Fruit fly (Drosophila melanogaster) whole organism, embryonic: Measurements from ENCODE around the gene rk.

Experiments used
- Atf3 ChIP-seq: fragments of 200-800 bp; sonication (Bioruptor generic); optimal IDR thresholded peaks from 3 replicates; lab custom pipeline; 2016; ENCODE audit warnings: missing biosample characterization, missing genetic modification characterization
- Bdp1 ChIP-seq: fragments of 200-800 bp; sonication (Bioruptor generic); optimal IDR thresholded peaks from 3 replicates; lab custom pipeline; 2016; ENCODE audit warnings: missing biosample characterization, missing genetic modification characterization
- CG1024 ChIP-seq: fragments of 200-800 bp; sonication (Bioruptor generic); IDR thresholded peaks from 2 replicates; pipeline ENCODE4 v1.3.6; 2022; ENCODE audit warnings: missing biosample characterization, missing genetic modification characterization
- CG10431 ChIP-seq: fragments of 200-800 bp; sonication (Bioruptor generic); optimal IDR thresholded peaks from 3 replicates; lab custom pipeline; 2018; ENCODE audit warnings: missing biosample characterization, mild to moderate bottlenecking, missing genetic modification characterization
- CG10654 ChIP-seq: fragments of 200-800 bp; sonication (Bioruptor generic); optimal IDR thresholded peaks from 2 replicates; lab custom pipeline; 2016; ENCODE audit warnings: missing biosample characterization, missing genetic modification characterization
- CG11504 ChIP-seq: fragments of 200-800 bp; sonication (Bioruptor generic); optimal IDR thresholded peaks from 3 replicates; lab custom pipeline; 2019; ENCODE audit warnings: missing biosample characterization, mild to moderate bottlenecking, missing genetic modification characterization, moderate library complexity
- CG14965 ChIP-seq: fragments of 200-800 bp; sonication (Bioruptor generic); optimal IDR thresholded peaks from 2 replicates; lab custom pipeline; 2016; ENCODE audit warnings: missing biosample characterization, missing genetic modification characterization, borderline replicate concordance
- CG15514 ChIP-seq: fragments of 200-800 bp; sonication (Bioruptor generic); optimal IDR thresholded peaks from 3 replicates; lab custom pipeline; 2017; ENCODE audit warnings: missing biosample characterization, missing genetic modification characterization, mild to moderate bottlenecking, moderate library complexity, missing genetic modification reagents
- CG1602 ChIP-seq: fragments of 200-800 bp; sonication (Bioruptor generic); optimal IDR thresholded peaks from 3 replicates; lab custom pipeline; 2016; ENCODE audit warnings: missing biosample characterization, missing genetic modification characterization
- CG2712 ChIP-seq: fragments of 200-800 bp; optimal IDR thresholded peaks from 3 replicates; lab custom pipeline; 2019; ENCODE audit warnings: missing biosample characterization, mild to moderate bottlenecking, missing genetic modification characterization, moderate library complexity
- CG30431 ChIP-seq: fragments of 200-800 bp; sonication (Bioruptor generic); optimal IDR thresholded peaks from 2 replicates; lab custom pipeline; 2017; ENCODE audit warnings: missing biosample characterization, missing genetic modification characterization
- CG32532 ChIP-seq: fragments of 200-800 bp; sonication (Bioruptor generic); IDR thresholded peaks from 2 replicates; pipeline ENCODE4 v1.3.6; 2022; ENCODE audit warnings: missing biosample characterization, missing genetic modification characterization
- CG3407 ChIP-seq: fragments of 200-800 bp; sonication (Bioruptor generic); optimal IDR thresholded peaks from 2 replicates; lab custom pipeline; 2018; ENCODE audit warnings: missing biosample characterization, mild to moderate bottlenecking, missing genetic modification characterization
- CG7357 ChIP-seq: fragments of 200-800 bp; sonication (Bioruptor generic); IDR thresholded peaks from 3 replicates; pipeline ENCODE4 v1.3.6; 2022; ENCODE audit warnings: missing biosample characterization, missing genetic modification characterization
- CG8478 ChIP-seq: fragments of >200 bp; optimal IDR thresholded peaks from 2 replicates; lab custom pipeline; 2018
- CG9817 ChIP-seq: fragments of 200-800 bp; sonication (Bioruptor generic); optimal IDR thresholded peaks from 2 replicates; lab custom pipeline; 2018; ENCODE audit warnings: missing biosample characterization, mild to moderate bottlenecking, missing genetic modification characterization, moderate library complexity
- CrebB ChIP-seq: fragments of 200-800 bp; sonication (Bioruptor generic); optimal IDR thresholded peaks from 3 replicates; lab custom pipeline; 2018; ENCODE audit warnings: missing biosample characterization, mild to moderate bottlenecking, missing genetic modification characterization
- D19B ChIP-seq: fragments of 200-800 bp; sonication (Bioruptor generic); optimal IDR thresholded peaks from 2 replicates; lab custom pipeline; 2017; ENCODE audit warnings: missing biosample characterization, mild to moderate bottlenecking, missing genetic modification characterization
- Dip2 ChIP-seq: fragments of 200-800 bp; sonication (Bioruptor generic); IDR thresholded peaks from 2 replicates; pipeline ENCODE4 v1.3.6; 2022; ENCODE audit warnings: missing biosample characterization, missing genetic modification characterization
- Gug ChIP-seq: fragments of 200-800 bp; sonication (Bioruptor generic); IDR thresholded peaks from 4 replicates; pipeline ENCODE4 v1.3.6; 2022; ENCODE audit warnings: missing biosample characterization, missing genetic modification characterization
- HHEX ChIP-seq: fragments of 200-800 bp; sonication (Bioruptor generic); optimal IDR thresholded peaks from 3 replicates; lab custom pipeline; 2017; ENCODE audit warnings: missing biosample characterization, mild to moderate bottlenecking, missing genetic modification characterization, missing genetic modification reagents
- HmgZ ChIP-seq: fragments of 200-800 bp; sonication (Bioruptor generic); optimal IDR thresholded peaks from 2 replicates; lab custom pipeline; 2018; ENCODE audit warnings: missing biosample characterization, mild to moderate bottlenecking, missing genetic modification characterization
- MBD-R2 ChIP-seq: fragments of 200-800 bp; sonication (Bioruptor generic); IDR thresholded peaks from 2 replicates; pipeline ENCODE4 v1.3.6; 2022; ENCODE audit warnings: missing biosample characterization, missing genetic modification characterization
- Max ChIP-seq: fragments of 200-800 bp; sonication (Bioruptor generic); optimal IDR thresholded peaks from 2 replicates; lab custom pipeline; 2016; ENCODE audit warnings: missing biosample characterization, mild to moderate bottlenecking, missing genetic modification characterization
- NC2β ChIP-seq: fragments of 200-800 bp; sonication (Bioruptor generic); optimal IDR thresholded peaks from 2 replicates; lab custom pipeline; 2016; ENCODE audit warnings: missing biosample characterization, missing genetic modification characterization
- Oaz ChIP-seq: fragments of 200-800 bp; sonication (Bioruptor generic); IDR thresholded peaks from 2 replicates; pipeline ENCODE4 v1.3.6; 2022; ENCODE audit warnings: missing biosample characterization, missing genetic modification characterization
- Opbp ChIP-seq: fragments of 200-800 bp; sonication (Bioruptor generic); IDR thresholded peaks from 3 replicates; pipeline ENCODE4 v1.3.6; 2022; ENCODE audit warnings: missing biosample characterization, missing genetic modification characterization; ENCODE audit not compliant: partially characterized antibody
- Rx ChIP-seq: fragments of 200-800 bp; sonication (Bioruptor generic); IDR thresholded peaks from 2 replicates; pipeline ENCODE4 v1.3.6; 2022; ENCODE audit warnings: missing biosample characterization, missing genetic modification characterization
- Sry-δ ChIP-seq: fragments of 200-800 bp; sonication (Bioruptor generic); optimal IDR thresholded peaks from 2 replicates; lab custom pipeline; 2016; ENCODE audit warnings: missing biosample characterization, missing genetic modification characterization
- TFAM ChIP-seq: fragments of 200-800 bp; sonication (Bioruptor generic); optimal IDR thresholded peaks from 2 replicates; lab custom pipeline; 2017; ENCODE audit warnings: missing biosample characterization, missing genetic modification characterization, inconsistent platforms
- Tbp ChIP-seq: fragments of >200 bp; optimal IDR thresholded peaks from 2 replicates; lab custom pipeline; 2018; ENCODE audit warnings: missing biosample characterization, missing genetic modification characterization
- Trl ChIP-seq, 3 experiments: fragments of >200 bp in 2 of 3; fragments of 200-800 bp in 1 of 3; sonication (Bioruptor generic) in 1 of 3; optimal IDR thresholded peaks; 2 replicates in 1 of 3; 3 replicates in 2 of 3; lab custom pipeline; 2016 to 2017; ENCODE audit warnings: missing biosample characterization in 1 of 3, missing genetic modification characterization in 1 of 3
- Vsx1 ChIP-seq: fragments of 200-800 bp; sonication (Bioruptor generic); optimal IDR thresholded peaks from 2 replicates; lab custom pipeline; 2017; ENCODE audit warnings: missing biosample characterization, mild to moderate bottlenecking, missing genetic modification characterization, missing genetic modification reagents
- Xbp1 ChIP-seq: fragments of 200-800 bp; sonication (Bioruptor generic); optimal IDR thresholded peaks from 3 replicates; lab custom pipeline; 2016; ENCODE audit warnings: missing biosample characterization, mild to moderate bottlenecking, missing genetic modification characterization
- ac ChIP-seq: fragments of 200-800 bp; sonication (Bioruptor generic); optimal IDR thresholded peaks from 3 replicates; lab custom pipeline; 2017; ENCODE audit warnings: missing biosample characterization, mild to moderate bottlenecking, missing genetic modification characterization
- ash1 ChIP-seq: fragments of 200-800 bp; sonication (Bioruptor generic); optimal IDR thresholded peaks from 2 replicates; lab custom pipeline; 2018; ENCODE audit warnings: missing biosample characterization, mild to moderate bottlenecking, missing genetic modification characterization
- bbx ChIP-seq: fragments of 200-800 bp; sonication (Bioruptor generic); IDR thresholded peaks from 2 replicates; pipeline ENCODE4 v1.3.6; 2022; ENCODE audit warnings: missing biosample characterization, missing genetic modification characterization; ENCODE audit not compliant: partially characterized antibody
- br ChIP-seq: fragments of >200 bp; optimal IDR thresholded peaks from 2 replicates; lab custom pipeline; 2017
- ci ChIP-seq: fragments of 200-800 bp; sonication (Bioruptor generic); IDR thresholded peaks from 3 replicates; pipeline ENCODE4 v1.3.6; 2022; ENCODE audit warnings: missing biosample characterization, missing genetic modification characterization
- en ChIP-seq: fragments of 200-800 bp; sonication (Bioruptor generic); optimal IDR thresholded peaks from 2 replicates; lab custom pipeline; 2016; ENCODE audit warnings: missing biosample characterization, missing genetic modification characterization
- fd96Cb ChIP-seq: fragments of 200-800 bp; sonication (Bioruptor generic); optimal IDR thresholded peaks from 2 replicates; lab custom pipeline; 2018; ENCODE audit warnings: missing biosample characterization, mild to moderate bottlenecking, missing genetic modification characterization, moderate library complexity
- hth ChIP-seq: fragments of >200 bp; optimal IDR thresholded peaks from 2 replicates; lab custom pipeline; 2017; ENCODE audit warnings: inconsistent platforms
- ind ChIP-seq: fragments of 200-800 bp; sonication (Bioruptor generic); optimal IDR thresholded peaks from 3 replicates; lab custom pipeline; 2016; ENCODE audit warnings: missing biosample characterization, missing genetic modification characterization
- jigr1 ChIP-seq: fragments of 200-800 bp; sonication (Bioruptor generic); IDR thresholded peaks from 3 replicates; pipeline ENCODE4 v1.3.6; 2022; ENCODE audit warnings: missing biosample characterization, missing genetic modification characterization
- kni ChIP-seq: fragments of 200-800 bp; sonication (Bioruptor generic); optimal IDR thresholded peaks from 3 replicates; lab custom pipeline; 2017; ENCODE audit warnings: mild to moderate bottlenecking, missing biosample characterization, missing genetic modification reagents, missing genetic modification characterization
- lilli ChIP-seq: fragments of 200-800 bp; sonication (Bioruptor generic); optimal IDR thresholded peaks from 3 replicates; lab custom pipeline; 2016; ENCODE audit warnings: missing biosample characterization, missing genetic modification characterization
- maf-S ChIP-seq: fragments of 200-800 bp; sonication (Bioruptor generic); optimal IDR thresholded peaks from 2 replicates; lab custom pipeline; 2016; ENCODE audit warnings: missing biosample characterization, missing genetic modification characterization
- onecut ChIP-seq: fragments of 200-800 bp; sonication (Bioruptor generic); IDR thresholded peaks from 2 replicates; pipeline ENCODE4 v1.3.6; 2022; ENCODE audit warnings: missing biosample characterization, missing genetic modification characterization
- pfk ChIP-seq: fragments of 200-800 bp; sonication (Bioruptor generic); optimal IDR thresholded peaks from 2 replicates; lab custom pipeline; 2018; ENCODE audit warnings: missing biosample characterization, mild to moderate bottlenecking, missing genetic modification characterization, moderate library complexity
- slp2 ChIP-seq: fragments of 200-800 bp; sonication (Bioruptor generic); optimal IDR thresholded peaks from 2 replicates; lab custom pipeline; 2016; ENCODE audit warnings: missing biosample characterization, missing genetic modification characterization
- sqz ChIP-seq: fragments of 200-800 bp; sonication (Bioruptor generic); optimal IDR thresholded peaks from 3 replicates; lab custom pipeline; 2018; ENCODE audit warnings: missing biosample characterization, mild to moderate bottlenecking, missing genetic modification characterization
- zen ChIP-seq: fragments of 200-800 bp; sonication (Bioruptor generic); optimal IDR thresholded peaks from 3 replicates; lab custom pipeline; 2018; ENCODE audit warnings: missing biosample characterization, mild to moderate bottlenecking, missing genetic modification characterization, moderate library complexity

rk gene

dm6 chr2L:14047170-14047632 lies 46.2 kb upstream of the rk start, which contains the start of gene NimC4 (continued):
- TF ChIP-seq CG32532 (GFP tag; lab: Robert Waterston, UW) (no peak), fd96Cb (tag; lab: Kevin White, UChicago) (peak; percentile 79), CG8478 (lab: Kevin White, UChicago) (no peak), NC2β (GFP tag; lab: Kevin White, UChicago) (peak; percentile 80), ind (GFP tag; lab: Kevin White, UChicago) (peak; percentile 15), lilli (GFP tag; lab: Kevin White, UChicago) (peak; percentile 77), CG15514 (GFP tag; lab: Kevin White, UChicago) (no peak), hth (lab: Kevin White, UChicago) (no peak), onecut (peak; percentile 32), TFAM (GFP tag; lab: Kevin White, UChicago) (peak; percentile 33), zen (tag; lab: Kevin White, UChicago) (peak; percentile 99), CG14965 (GFP tag; lab: Kevin White, UChicago) (peak; percentile 48), maf-S (peak; percentile 70), bbx (GFP tag; lab: Robert Waterston, UW) (no peak), ash1 (GFP tag; lab: Kevin White, UChicago) (no peak), CG10654 (GFP tag; lab: Kevin White, UChicago) (peak; percentile 59), CG30431 (GFP tag; lab: Kevin White, UChicago) (peak; percentile 89), br (lab: Kevin White, UChicago) (no peak), Bdp1 (GFP tag; lab: Kevin White, UChicago) (peak; percentile 59), Dip2 (no peak), Rx (GFP tag; lab: Robert Waterston, UW) (peak; percentile 76), jigr1 (GFP tag; lab: Robert Waterston, UW) (no peak), CrebB (tag; lab: Kevin White, UChicago) (no peak), Opbp (no peak), MBD-R2 (GFP tag; lab: Robert Waterston, UW) (no peak), CG2712 (tag; lab: Kevin White, UChicago) (peak; percentile 95), CG3407 (GFP tag; lab: Kevin White, UChicago) (peak; percentile 71), Oaz (GFP tag; lab: Robert Waterston, UW) (no peak), ci (GFP tag; lab: Robert Waterston, UW) (peak; percentile 70; the same call in 2 of the 3 replicates), Vsx1 (GFP tag; lab: Kevin White, UChicago) (peak; percentile 26), CG10431 (GFP tag; lab: Kevin White, UChicago) (no peak), Trl (optimal IDR thresholded peaks at IDR 0.05; lab: Kevin White, UChicago) (no peak), Trl (GFP tag; optimal IDR thresholded peaks at IDR 0.05; lab: Kevin White, UChicago) (peak; percentile 81), CG7357 (GFP tag; lab: Robert Waterston, UW) (peak; percentile 57; the same call in 1 of the 3 replicates), CG9817 (tag; lab: Kevin White, UChicago) (no peak), Xbp1 (peak; percentile 78), Sry-δ (GFP tag; lab: Kevin White, UChicago) (no peak), HHEX (GFP tag; lab: Kevin White, UChicago) (peak; percentile 12), CG1024 (GFP tag; lab: Robert Waterston, UW) (peak; percentile 57; the same call in 1 of the 2 replicates), en (GFP tag; lab: Kevin White, UChicago) (peak; percentile 64), ac (GFP tag; lab: Kevin White, UChicago) (peak; percentile 98), slp2 (GFP tag; lab: Kevin White, UChicago) (peak; percentile 76), CG11504 (tag; lab: Kevin White, UChicago) (peak; percentile 57), Gug (GFP tag; lab: Robert Waterston, UW) (peak; percentile 57; the same call in 2 of the 4 replicates), sqz (GFP tag; lab: Kevin White, UChicago) (peak; percentile 57), Tbp (GFP tag; lab: Kevin White, UChicago) (no peak), Atf3 (GFP tag; lab: Kevin White, UChicago) (peak; percentile 66), HmgZ (tag; lab: Kevin White, UChicago) (no peak), pfk (no peak), Max (peak; percentile 67), kni (GFP tag; lab: Kevin White, UChicago) (peak; percentile 36), CG1602 (GFP tag; lab: Kevin White, UChicago) (peak; percentile 85), D19B (GFP tag; lab: Kevin White, UChicago) (no peak)
